Worm (Caenorhabditis elegans) whole organism, L4 larva: ENCODE results near the gene rpl-11.2.

Experiments
- D1046.2 ChIP-seq: fragments of 200-800 bp; sonication (Bioruptor generic); IDR thresholded peaks from 2 replicates; pipeline ENCODE4 v1.3.6; 2022; ENCODE audit warnings: missing genetic modification characterization, missing compliant biosample characterization
- Y105C5A.15 ChIP-seq: fragments of 200-800 bp; sonication (Bioruptor generic); IDR thresholded peaks from 2 replicates; pipeline ENCODE4 v1.3.6; 2022; ENCODE audit warnings: missing genetic modification characterization, missing compliant biosample characterization
- aly-2 ChIP-seq: sonication (generic microtip); optimal IDR thresholded peaks from 2 replicates; lab custom pipeline; 2018; ENCODE audit warnings: missing biosample characterization, missing genetic modification characterization
- ceh-32 ChIP-seq: sonication (generic microtip); optimal IDR thresholded peaks from 2 replicates; lab custom pipeline; 2016; ENCODE audit warnings: mild to moderate bottlenecking, missing genetic modification characterization, missing compliant biosample characterization; ENCODE audit not compliant: poor library complexity
- ceh-62 ChIP-seq: sonication (generic microtip); optimal IDR thresholded peaks from 2 replicates; lab custom pipeline; 2017; ENCODE audit warnings: missing biosample characterization, missing genetic modification characterization
- ces-1 ChIP-seq: fragments of 150-350 bp; sonication (generic microtip); optimal IDR thresholded peaks from 4 replicates; lab custom pipeline; 2014; ENCODE audit warnings: missing biosample characterization, missing genetic modification reagents, missing genetic modification characterization
- cey-2 ChIP-seq: sonication (generic microtip); optimal IDR thresholded peaks from 3 replicates; lab custom pipeline; 2017; ENCODE audit warnings: missing genetic modification characterization, mild to moderate bottlenecking, missing compliant biosample characterization, antibody characterized with exemption, borderline replicate concordance; ENCODE audit not compliant: insufficient read depth
- daf-12 ChIP-seq: fragments of 150-350 bp; optimal IDR thresholded peaks from 2 replicates; lab custom pipeline; 2014; ENCODE audit warnings: missing biosample characterization, missing genetic modification reagents, missing genetic modification characterization
- dmd-9 ChIP-seq: fragments of 200-800 bp; sonication (Bioruptor generic); IDR thresholded peaks from 2 replicates; pipeline ENCODE4 v1.3.6; 2022; ENCODE audit warnings: missing genetic modification reagents, missing genetic modification characterization, missing compliant biosample characterization
- fkh-10 ChIP-seq: fragments of 150-350 bp; optimal IDR thresholded peaks from 2 replicates; lab custom pipeline; 2014; ENCODE audit warnings: missing biosample characterization, missing genetic modification reagents, missing genetic modification characterization
- hlh-11 ChIP-seq: fragments of 200-800 bp; sonication (Bioruptor generic); optimal IDR thresholded peaks from 2 replicates; lab custom pipeline; 2018; ENCODE audit warnings: mild to moderate bottlenecking, missing genetic modification characterization, missing compliant biosample characterization
- lin-38 ChIP-seq: fragments of 200-800 bp; sonication (Bioruptor generic); IDR thresholded peaks from 2 replicates; pipeline ENCODE4 v1.3.6; 2022; ENCODE audit warnings: missing genetic modification reagents, missing genetic modification characterization, missing compliant biosample characterization
- nhr-10 ChIP-seq: fragments of 150-350 bp; optimal IDR thresholded peaks from 2 replicates; lab custom pipeline; 2014; ENCODE audit warnings: missing biosample characterization, missing genetic modification characterization
- nhr-11 ChIP-seq: fragments of 150-350 bp; optimal IDR thresholded peaks from 2 replicates; lab custom pipeline; 2014; ENCODE audit warnings: missing biosample characterization, missing genetic modification characterization
- nhr-41 ChIP-seq: fragments of 200-800 bp; sonication (Bioruptor generic); IDR thresholded peaks from 2 replicates; pipeline ENCODE4 v1.3.6; 2022; ENCODE audit warnings: missing genetic modification reagents, missing genetic modification characterization, missing compliant biosample characterization
- nhr-77 ChIP-seq: fragments of 150-350 bp; optimal IDR thresholded peaks from 2 replicates; lab custom pipeline; 2014; ENCODE audit warnings: missing biosample characterization, missing genetic modification characterization
- rbr-2 ChIP-seq: sonication (generic microtip); optimal IDR thresholded peaks from 2 replicates; lab custom pipeline; 2016; ENCODE audit warnings: missing genotype, missing genetic modification characterization, missing compliant biosample characterization
- set-16 ChIP-seq: fragments of 200-800 bp; sonication (Bioruptor generic); IDR thresholded peaks from 2 replicates; pipeline ENCODE4 v1.3.6; 2022; ENCODE audit warnings: missing genetic modification reagents, missing genetic modification characterization, missing compliant biosample characterization
- unc-39 ChIP-seq: sonication (generic microtip); optimal IDR thresholded peaks from 2 replicates; lab custom pipeline; 2017; ENCODE audit warnings: missing biosample characterization, missing genetic modification characterization
- unc-62 ChIP-seq, 3 experiments: fragments of 150-350 bp in 1 of 3; sonication (generic microtip); optimal IDR thresholded peaks in 2 of 3; peaks in 1 of 3; 1 replicate in 1 of 3; 2 replicates in 2 of 3; lab custom pipeline; 2014 to 2017; ENCODE audit warnings: missing biosample characterization in 3 of 3, missing genetic modification characterization in 3 of 3, missing genetic modification reagents in 3 of 3, missing genotype in 1 of 3
- zfp-3 ChIP-seq: fragments of 200-800 bp; sonication (Bioruptor generic); conservative IDR thresholded peaks from 2 replicates; pipeline ENCODE4 v1.3.6; 2022; ENCODE audit warnings: missing genetic modification reagents, missing genetic modification characterization, missing compliant biosample characterization
- zip-11 ChIP-seq: fragments of 200-800 bp; sonication (Bioruptor generic); IDR thresholded peaks from 2 replicates; pipeline ENCODE4 v1.3.6; 2022; ENCODE audit warnings: missing genetic modification characterization, missing compliant biosample characterization
- zip-2 ChIP-seq: fragments of 150-350 bp; optimal IDR thresholded peaks from 2 replicates; lab custom pipeline; 2014; ENCODE audit warnings: missing biosample characterization, missing genetic modification characterization

rpl-11.2 gene

DNA sequence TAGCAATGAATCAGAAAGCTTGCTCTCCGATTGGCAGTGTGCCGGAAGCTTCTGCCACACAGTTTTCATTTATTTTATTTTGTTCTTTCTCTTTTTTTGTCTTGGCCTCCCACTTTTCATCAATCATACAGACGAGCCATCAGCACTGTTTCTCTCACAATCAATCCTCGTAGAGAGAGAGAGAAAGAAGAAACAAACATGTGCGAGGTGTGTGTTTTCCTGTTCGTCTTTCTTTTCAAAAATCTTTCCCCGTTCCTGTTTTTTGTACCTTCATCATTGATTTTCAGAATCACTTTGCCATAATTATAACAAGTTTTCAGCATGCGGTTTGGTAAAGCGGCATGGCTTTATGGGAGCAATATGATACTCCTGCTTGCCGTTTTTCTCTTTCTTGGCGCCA, 43.3 kb downstream of the rpl-11.2 start, which contains the start of gene T24C12.1:
Gene T24C12.1 (plus strand): TSS at position 301 of the 400 bp plus-strand sequence.
- TF ChIP-seq nhr-41 (GFP tag; lab: Robert Waterston, UW): no peak

DNA sequence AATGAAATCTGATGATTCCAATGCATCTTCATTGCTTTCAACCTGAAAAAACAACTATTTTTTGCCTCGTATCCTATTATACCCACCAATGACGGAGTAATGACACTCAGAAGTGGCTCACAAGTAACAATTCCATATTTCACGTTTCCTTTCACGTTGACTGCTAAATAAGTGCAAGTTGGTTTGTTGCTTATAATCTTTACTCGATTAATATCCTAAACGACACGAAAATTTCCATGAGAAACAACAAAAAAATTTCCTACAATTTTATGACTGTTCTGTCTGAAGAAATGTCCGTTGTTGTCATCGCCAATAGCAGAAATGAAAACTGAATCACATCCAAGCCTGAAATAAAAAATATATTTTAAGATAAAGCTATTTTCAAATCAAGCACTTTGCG, 45.0 kb downstream of the rpl-11.2 start:
- TF ChIP-seq dmd-9 (GFP tag; lab: Robert Waterston, UW) (no peak), lin-38 (GFP tag; lab: Robert Waterston, UW) (no peak), aly-2 (tag; lab: Kevin White, UChicago) (no peak), cey-2 (tag; lab: Kevin White, UChicago) (no peak), D1046.2 (GFP tag; lab: Robert Waterston, UW) (no peak), daf-12 (no peak), ceh-62 (tag; lab: Kevin White, UChicago) (no peak), zip-11 (GFP tag; lab: Robert Waterston, UW) (no peak), zip-2 (no peak), nhr-10 (tag; lab: Kevin White, UChicago) (no peak), zfp-3 (GFP tag; lab: Robert Waterston, UW) (no peak), nhr-77 (tag; lab: Kevin White, UChicago) (no peak)

DNA sequence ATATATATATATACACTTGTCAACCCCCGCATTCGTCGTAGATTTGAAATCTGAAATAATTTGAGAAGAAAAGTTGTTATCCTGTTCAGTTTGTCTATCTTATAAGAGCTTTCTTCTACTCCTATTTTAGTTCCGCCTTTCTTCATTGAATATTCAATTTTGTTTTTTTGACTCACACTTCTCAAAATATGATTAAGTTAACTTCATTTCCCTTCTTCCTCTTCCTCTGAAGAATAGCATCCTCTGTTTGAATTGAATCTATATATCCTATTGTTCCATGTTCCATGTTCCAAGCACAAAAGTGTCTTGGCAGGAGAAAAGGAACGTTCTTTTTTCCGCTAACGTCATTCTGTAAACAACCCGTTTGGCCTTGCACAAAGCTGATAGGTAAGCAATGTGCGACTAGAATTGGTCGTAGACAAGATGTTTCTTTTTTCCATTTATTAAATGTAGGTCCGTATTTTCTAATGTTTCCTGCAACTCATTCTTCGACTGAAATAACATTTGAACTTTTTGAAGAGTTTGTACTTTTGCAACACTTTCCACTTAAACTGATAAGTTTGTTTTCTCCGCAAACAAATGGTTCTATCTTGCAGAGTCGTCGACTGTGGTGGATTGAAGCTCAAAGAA, 50.4 kb downstream of the rpl-11.2 start, which contains the start of gene gap-1:
Gene gap-1 (plus strand): TSS at position 580 of the 630 bp plus-strand sequence.
- no peak for TF ChIP-seq nhr-11 (tag; lab: Kevin White, UChicago)
- TF ChIP-seq unc-39 (tag; lab: Kevin White, UChicago): no peak
- TF ChIP-seq ces-1 (GFP tag; lab: Kevin White, UChicago): peak; percentile 92
- peak; percentile 24 for TF ChIP-seq rbr-2 (tag; lab: Kevin White, UChicago)
- no peak for TF ChIP-seq hlh-11 (tag; lab: Kevin White, UChicago)
- TF ChIP-seq Y105C5A.15: no peak
- TF ChIP-seq ceh-32: peak; percentile 38
- TF ChIP-seq unc-62 (GFP tag; optimal IDR thresholded peaks at IDR 0.05 in 1 of 2; lab: Kevin White, UChicago): peak in 1 of 2 experiments; percentile 64
- no peak for TF ChIP-seq unc-62 (tag; optimal IDR thresholded peaks at IDR 0.05; lab: Kevin White, UChicago)
- peak; percentile 88 for TF ChIP-seq fkh-10 (GFP tag; lab: Kevin White, UChicago)
- TF ChIP-seq set-16 (GFP tag; lab: Robert Waterston, UW): no peak
